Comparison of ENCODE assay signal across 1 fruit fly cellular context in genomic region chrX:13563483-13564443, dm6.
TF ChIP-seq lines count a peak whose summit lies in the region.

Gene CG46311 (plus strand): TSS chrX:13563823.
Gene Tpst (plus strand): TSS chrX:13563823.

TF ChIP-seq in whole organism, embryonic, 481 proteins besides CTCF, POLR2A, EP300 and RAD21 (continued from another document and continues in another):
- TF ChIP-seq Gug (GFP tag; IDR thresholded peaks at IDR 0.05; lab: Robert Waterston, UW) (peak; percentile 56; the same call in 1 of the 4 replicates), Hmx (GFP tag; optimal IDR thresholded peaks at IDR 0.05; lab: Kevin White, UChicago) (no peak), Poxn (GFP tag; IDR thresholded peaks at IDR 0.05; lab: Robert Waterston, UW) (no peak), CG1602 (GFP tag; optimal IDR thresholded peaks at IDR 0.05; lab: Kevin White, UChicago) (peak; percentile 68), CG4854 (GFP tag; optimal IDR thresholded peaks at IDR 0.05; lab: Kevin White, UChicago) (peak; percentile 22), CG9932 (GFP tag; IDR thresholded peaks at IDR 0.05; lab: Robert Waterston, UW) (peak; percentile 74), CG11560 (tag; IDR thresholded peaks at IDR 0.05; lab: Robert Waterston, UW) (peak; percentile 57; the same call in 2 of the 3 replicates), mam (GFP tag; optimal IDR thresholded peaks at IDR 0.05; lab: Kevin White, UChicago) (peak; percentile 64), ftz-f1 (GFP tag; optimal IDR thresholded peaks at IDR 0.05; lab: Kevin White, UChicago) (peak; percentile 32), Dll (GFP tag; IDR thresholded peaks at IDR 0.05; lab: Robert Waterston, UW; ENCODE audit: partially characterized antibody) (0 out of 4 replicates have a peak, but pooled peaks have one; percentile 41), Spps (tag; optimal IDR thresholded peaks at IDR 0.05; lab: Kevin White, UChicago) (no peak), CG18619 (GFP tag; optimal IDR thresholded peaks at IDR 0.05; lab: Kevin White, UChicago) (peak; percentile 13), abd-A (tag; optimal IDR thresholded peaks at IDR 0.05; lab: Kevin White, UChicago) (no peak), slp2 (GFP tag; optimal IDR thresholded peaks at IDR 0.05; lab: Kevin White, UChicago) (peak; percentile 43), HLHmδ (GFP tag; optimal IDR thresholded peaks at IDR 0.05; lab: Kevin White, UChicago) (peak; percentile 50), lilli (GFP tag; optimal IDR thresholded peaks at IDR 0.05; lab: Kevin White, UChicago) (peak; percentile 62), slbo (GFP tag; IDR thresholded peaks at IDR 0.05; lab: Robert Waterston, UW) (peak; percentile 85), usp (GFP tag; optimal IDR thresholded peaks at IDR 0.05; lab: Kevin White, UChicago) (no peak), CG16779 (GFP tag; IDR thresholded peaks at IDR 0.05; lab: Robert Waterston, UW) (no peak), tll (GFP tag; optimal IDR thresholded peaks at IDR 0.05; lab: Kevin White, UChicago) (no peak), CG12769 (tag; optimal IDR thresholded peaks at IDR 0.05; lab: Kevin White, UChicago) (peak; percentile 55), sim (GFP tag; IDR thresholded peaks at IDR 0.05; lab: Robert Waterston, UW) (no peak), sob (GFP tag; IDR thresholded peaks at IDR 0.05; lab: Robert Waterston, UW) (peak; percentile 58; the same call in 1 of the 2 replicates), CG7745 (tag; optimal IDR thresholded peaks at IDR 0.05; lab: Kevin White, UChicago) (no peak), seq (GFP tag; IDR thresholded peaks at IDR 0.05; lab: Robert Waterston, UW) (no peak), zf30C (GFP tag; optimal IDR thresholded peaks at IDR 0.05; lab: Kevin White, UChicago) (no peak), CG1647 (GFP tag; optimal IDR thresholded peaks at IDR 0.05; lab: Kevin White, UChicago) (peak; percentile 28), CG7556 (GFP tag; optimal IDR thresholded peaks at IDR 0.05; lab: Kevin White, UChicago) (peak; percentile 20), yki (optimal IDR thresholded peaks at IDR 0.05; lab: Kevin White, UChicago) (peak; percentile 23), tup (GFP tag; optimal IDR thresholded peaks at IDR 0.05; lab: Kevin White, UChicago) (no peak), wek (GFP tag; optimal IDR thresholded peaks at IDR 0.05; lab: Kevin White, UChicago) (no peak), CG8290 (GFP tag; optimal IDR thresholded peaks at IDR 0.05; lab: Kevin White, UChicago) (peak; percentile 70), CG8290 (tag; optimal IDR thresholded peaks at IDR 0.05; lab: Kevin White, UChicago) (peak; percentile 30 to 89), CG6254 (GFP tag; optimal IDR thresholded peaks at IDR 0.05; lab: Kevin White, UChicago) (no peak), CG15514 (GFP tag; optimal IDR thresholded peaks at IDR 0.05; lab: Kevin White, UChicago) (peak; percentile 79), zen2 (GFP tag; IDR thresholded peaks at IDR 0.05; lab: Robert Waterston, UW; ENCODE audit: partially characterized antibody) (no peak), hkb (optimal IDR thresholded peaks at IDR 0.05; lab: Kevin White, UChicago) (no peak), hkb (GFP tag; IDR thresholded peaks at IDR 0.05; lab: Robert Waterston, UW) (0 out of 2 replicates have a peak, but pooled peaks have one; percentile 25), pzg (GFP tag; optimal IDR thresholded peaks at IDR 0.05; lab: Kevin White, UChicago) (peak; percentile 98), Drgx (GFP tag; IDR thresholded peaks at IDR 0.05; lab: Robert Waterston, UW) (peak; percentile 27; the same call in 1 of the 2 replicates), CG13296 (GFP tag; optimal IDR thresholded peaks at IDR 0.05; lab: Kevin White, UChicago) (no peak), CG1792 (GFP tag; optimal IDR thresholded peaks at IDR 0.05; lab: Kevin White, UChicago) (no peak), CG4404 (GFP tag; IDR thresholded peaks at IDR 0.05; lab: Robert Waterston, UW) (peak; percentile 36; the same call in 1 of the 2 replicates), hbn (GFP tag; IDR thresholded peaks at IDR 0.05; lab: Robert Waterston, UW; ENCODE audit: partially characterized antibody) (no peak), Nf-YB (GFP tag; optimal IDR thresholded peaks at IDR 0.05; lab: Kevin White, UChicago) (peak; percentile 60), chinmo (GFP tag; IDR thresholded peaks at IDR 0.05; lab: Robert Waterston, UW; ENCODE audit: partially characterized antibody) (0 out of 4 replicates have a peak, but pooled peaks have one; percentile 71), CG4282 (GFP tag; optimal IDR thresholded peaks at IDR 0.05; lab: Kevin White, UChicago) (peak; percentile 59), scrt (GFP tag; optimal IDR thresholded peaks at IDR 0.05; lab: Kevin White, UChicago) (peak; percentile 48), CG34224 (GFP tag; IDR thresholded peaks at IDR 0.05; lab: Robert Waterston, UW; ENCODE audit: partially characterized antibody) (peak; percentile 26; the same call in 1 of the 3 replicates), cato (GFP tag; optimal IDR thresholded peaks at IDR 0.05; lab: Kevin White, UChicago; ENCODE audit: borderline replicate concordance) (no peak), HmgZ (tag; optimal IDR thresholded peaks at IDR 0.05; lab: Kevin White, UChicago) (peak; percentile 72), cas (GFP tag; IDR thresholded peaks at IDR 0.05; lab: Robert Waterston, UW) (0 out of 2 replicates have a peak, but pooled peaks have one; percentile 11), gce (GFP tag; IDR thresholded peaks at IDR 0.05; lab: Robert Waterston, UW) (peak; percentile 47; the same call in 1 of the 3 replicates), Ets65A (GFP tag; lab: Kevin White, UChicago) (peak; percentile 96), CG11093 (GFP tag; IDR thresholded peaks at IDR 0.05; lab: Robert Waterston, UW) (no peak), btn (GFP tag; optimal IDR thresholded peaks at IDR 0.05; lab: Kevin White, UChicago) (no peak), CG10274 (GFP tag; optimal IDR thresholded peaks at IDR 0.05; lab: Kevin White, UChicago) (no peak), esg (GFP tag; conservative IDR thresholded peaks at IDR 0.05; lab: Robert Waterston, UW) (peak; percentile 27; the same call in 1 of the 2 replicates), Atf-2 (GFP tag; optimal IDR thresholded peaks at IDR 0.05; lab: Kevin White, UChicago) (peak; percentile 31), CG11695 (GFP tag; IDR thresholded peaks at IDR 0.05; lab: Robert Waterston, UW) (no peak), Lim3 (GFP tag; IDR thresholded peaks at IDR 0.05; lab: Robert Waterston, UW) (no peak), lbe (GFP tag; optimal IDR thresholded peaks at IDR 0.05; lab: Kevin White, UChicago) (no peak), peb (GFP tag; IDR thresholded peaks at IDR 0.05; lab: Robert Waterston, UW) (peak; percentile 47), fru (optimal IDR thresholded peaks at IDR 0.05; lab: Kevin White, UChicago) (no peak), CG6813 (GFP tag; optimal IDR thresholded peaks at IDR 0.05; lab: Kevin White, UChicago) (peak; percentile 37), Taf1 (GFP tag; IDR thresholded peaks at IDR 0.05; lab: Robert Waterston, UW) (0 out of 2 replicates have a peak, but pooled peaks have one; percentile 19), CG3726 (GFP tag; IDR thresholded peaks at IDR 0.05; lab: Robert Waterston, UW) (no peak), Gsc (GFP tag; IDR thresholded peaks at IDR 0.05; lab: Robert Waterston, UW) (no peak), pita (GFP tag; optimal IDR thresholded peaks at IDR 0.05; lab: Kevin White, UChicago) (peak; percentile 88), CG12236 (GFP tag; optimal IDR thresholded peaks at IDR 0.05; lab: Kevin White, UChicago) (no peak), psq (GFP tag; optimal IDR thresholded peaks at IDR 0.05; lab: Kevin White, UChicago) (no peak), Mad (GFP tag; optimal IDR thresholded peaks at IDR 0.05; lab: Kevin White, UChicago) (peak; percentile 35), Blimp-1 (GFP tag; optimal IDR thresholded peaks at IDR 0.05; lab: Kevin White, UChicago) (peak; percentile 34), D (optimal IDR thresholded peaks at IDR 0.05; lab: Kevin White, UChicago) (peak; percentile 64), D (GFP tag; optimal IDR thresholded peaks at IDR 0.05; lab: Kevin White, UChicago) (no peak), CG2120 (GFP tag; optimal IDR thresholded peaks at IDR 0.05; lab: Kevin White, UChicago) (peak; percentile 62), CG5953 (GFP tag; IDR thresholded peaks at IDR 0.05; lab: Robert Waterston, UW) (0 out of 2 replicates have a peak, but pooled peaks have one; percentile 27), Stat92E (GFP tag; optimal IDR thresholded peaks at IDR 0.05; lab: Kevin White, UChicago) (peak in 1 of 3 experiments; percentile 59), ems (GFP tag; optimal IDR thresholded peaks at IDR 0.05; lab: Kevin White, UChicago) (peak; percentile 4), CG12071 (GFP tag; optimal IDR thresholded peaks at IDR 0.05; lab: Kevin White, UChicago) (peak; percentile 2), Oli (tag; optimal IDR thresholded peaks at IDR 0.05; lab: Kevin White, UChicago) (no peak), CG15479 (GFP tag; optimal IDR thresholded peaks at IDR 0.05; lab: Kevin White, UChicago) (no peak), lmd (GFP tag; IDR thresholded peaks at IDR 0.05; lab: Robert Waterston, UW) (peak; percentile 73), CG12744 (GFP tag; optimal IDR thresholded peaks at IDR 0.05; lab: Kevin White, UChicago) (peak; percentile 43), eyg (GFP tag; optimal IDR thresholded peaks at IDR 0.05; lab: Kevin White, UChicago) (no peak), MTF-1 (GFP tag; optimal IDR thresholded peaks at IDR 0.05; lab: Kevin White, UChicago; ENCODE audit: borderline replicate concordance) (peak; percentile 37), ranshi (GFP tag; IDR thresholded peaks at IDR 0.05; lab: Robert Waterston, UW) (no peak), disco-r (GFP tag; optimal IDR thresholded peaks at IDR 0.05; lab: Kevin White, UChicago) (no peak), BtbVII (GFP tag; optimal IDR thresholded peaks at IDR 0.05; lab: Kevin White, UChicago) (no peak), CG11504 (tag; optimal IDR thresholded peaks at IDR 0.05; lab: Kevin White, UChicago) (peak; percentile 47), CG2875 (GFP tag; optimal IDR thresholded peaks at IDR 0.05; lab: Kevin White, UChicago) (peak; percentile 6), CG8388 (GFP tag; optimal IDR thresholded peaks at IDR 0.05; lab: Kevin White, UChicago) (no peak), CG12299 (tag; optimal IDR thresholded peaks at IDR 0.05; lab: Kevin White, UChicago) (peak; percentile 38), Hr51 (GFP tag; optimal IDR thresholded peaks at IDR 0.05; lab: Kevin White, UChicago) (peak; percentile 5 to 35), H2.0 (GFP tag; IDR thresholded peaks at IDR 0.05; lab: Robert Waterston, UW) (peak; percentile 17; the same call in 1 of the 2 replicates), Hsf (GFP tag; optimal IDR thresholded peaks at IDR 0.05; lab: Kevin White, UChicago) (peak; percentile 74), CG6683 (GFP tag; optimal IDR thresholded peaks at IDR 0.05; lab: Kevin White, UChicago) (no peak), tin (GFP tag; optimal IDR thresholded peaks at IDR 0.05; lab: Kevin White, UChicago) (peak; percentile 76), ap (GFP tag; IDR thresholded peaks at IDR 0.05; lab: Robert Waterston, UW) (0 out of 2 replicates have a peak, but pooled peaks have one; percentile 20), HHEX (GFP tag; optimal IDR thresholded peaks at IDR 0.05; lab: Kevin White, UChicago) (peak; percentile 37), ab (GFP tag; optimal IDR thresholded peaks at IDR 0.05; lab: Kevin White, UChicago) (no peak), HLH54F (GFP tag; optimal IDR thresholded peaks at IDR 0.05; lab: Kevin White, UChicago) (no peak), Hey (tag; optimal IDR thresholded peaks at IDR 0.05; lab: Kevin White, UChicago) (no peak), CG3847 (GFP tag; IDR thresholded peaks at IDR 0.05; lab: Robert Waterston, UW) (peak; percentile 79), CG8089 (GFP tag; optimal IDR thresholded peaks at IDR 0.05; lab: Kevin White, UChicago) (peak; percentile 66), repo (GFP tag; optimal IDR thresholded peaks at IDR 0.05; lab: Kevin White, UChicago) (no peak), amos (GFP tag; IDR thresholded peaks at IDR 0.05; lab: Robert Waterston, UW; ENCODE audit: partially characterized antibody) (peak; percentile 59), dimm (GFP tag; IDR thresholded peaks at IDR 0.05; lab: Robert Waterston, UW) (no peak), Sin3A (optimal IDR thresholded peaks at IDR 0.05; lab: Kevin White, UChicago) (peak; percentile 61), CG34422 (GFP tag; IDR thresholded peaks at IDR 0.05; lab: Robert Waterston, UW) (peak; percentile 65; the same call in 2 of the 3 replicates), CG3281 (GFP tag; optimal IDR thresholded peaks at IDR 0.05; lab: Kevin White, UChicago) (peak; percentile 27), slou (GFP tag; optimal IDR thresholded peaks at IDR 0.05; lab: Kevin White, UChicago) (no peak), Bdp1 (GFP tag; optimal IDR thresholded peaks at IDR 0.05; lab: Kevin White, UChicago) (peak; percentile 49), zfh2 (GFP tag; optimal IDR thresholded peaks at IDR 0.05; lab: Kevin White, UChicago) (peak; percentile 30), CG3065 (GFP tag; optimal IDR thresholded peaks at IDR 0.05; lab: Kevin White, UChicago) (peak; percentile 13), CG11398 (GFP tag; optimal IDR thresholded peaks at IDR 0.05; lab: Kevin White, UChicago) (peak; percentile 19), CG8924 (tag; optimal IDR thresholded peaks at IDR 0.05; lab: Kevin White, UChicago) (peak; percentile 7), CG7372 (GFP tag; IDR thresholded peaks at IDR 0.05; lab: Robert Waterston, UW) (peak; percentile 33; the same call in 1 of the 2 replicates), Neu2 (GFP tag; optimal IDR thresholded peaks at IDR 0.05; lab: Kevin White, UChicago; ENCODE audit: borderline replicate concordance) (peak; percentile 1), CG7357 (GFP tag; IDR thresholded peaks at IDR 0.05; lab: Robert Waterston, UW) (no peak), Ada2b (GFP tag; IDR thresholded peaks at IDR 0.05; lab: Robert Waterston, UW) (peak; percentile 60), Dref (GFP tag; IDR thresholded peaks at IDR 0.05; lab: Robert Waterston, UW) (peak; percentile 44; the same call in 1 of the 2 replicates), mirr (GFP tag; optimal IDR thresholded peaks at IDR 0.05; lab: Kevin White, UChicago) (peak; percentile 12), Dp (GFP tag; optimal IDR thresholded peaks at IDR 0.05; lab: Kevin White, UChicago) (peak; percentile 51), Ravus (GFP tag; IDR thresholded peaks at IDR 0.05; lab: Robert Waterston, UW) (peak; percentile 4; the same call in 1 of the 2 replicates), MESR4 (GFP tag; optimal IDR thresholded peaks at IDR 0.05; lab: Kevin White, UChicago) (peak; percentile 84), kah (GFP tag; optimal IDR thresholded peaks at IDR 0.05; lab: Kevin White, UChicago) (no peak), Six4 (GFP tag; optimal IDR thresholded peaks at IDR 0.05; lab: Kevin White, UChicago) (peak; percentile 41), her (GFP tag; optimal IDR thresholded peaks at IDR 0.05; lab: Kevin White, UChicago) (peak; percentile 62)
